Worm (Caenorhabditis elegans) whole organism, L3 larva: Measurements from ENCODE around the gene T04H1.12.
A peak's percentile ranks its signal among the peaks of the same experiment; 100 is the strongest.

Experiments used
- R02D3.7 ChIP-seq: fragments of 150-350 bp; optimal IDR thresholded peaks from 2 replicates; lab custom pipeline; 2014; ENCODE audit warnings: missing biosample characterization, missing genetic modification characterization
- aly-2 ChIP-seq: fragments of 150-350 bp; optimal IDR thresholded peaks from 2 replicates; lab custom pipeline; 2014; ENCODE audit warnings: missing biosample characterization, missing genetic modification characterization
- ama-1 ChIP-seq: fragments of 150-350 bp; optimal IDR thresholded peaks from 2 replicates; lab custom pipeline; 2018
- ceh-28 ChIP-seq: fragments of 150-350 bp; optimal IDR thresholded peaks from 2 replicates; lab custom pipeline; 2014; ENCODE audit warnings: missing biosample characterization, missing genetic modification reagents, missing genetic modification characterization
- ceh-82 ChIP-seq: fragments of 150-350 bp; optimal IDR thresholded peaks from 2 replicates; lab custom pipeline; 2014; ENCODE audit warnings: missing biosample characterization, missing genetic modification characterization
- ceh-9 ChIP-seq: sonication (generic microtip); optimal IDR thresholded peaks from 2 replicates; lab custom pipeline; 2018; ENCODE audit warnings: missing biosample characterization, missing genetic modification characterization
- daf-12 ChIP-seq: fragments of 150-350 bp; optimal IDR thresholded peaks from 2 replicates; lab custom pipeline; 2014; ENCODE audit warnings: missing biosample characterization, missing genetic modification reagents, missing genetic modification characterization
- egl-27 ChIP-seq: sonication (generic microtip); optimal IDR thresholded peaks from 4 replicates; lab custom pipeline; 2017; ENCODE audit warnings: missing biosample characterization, missing genetic modification reagents, missing genetic modification characterization
- egl-5 ChIP-seq: fragments of 150-350 bp; optimal IDR thresholded peaks from 2 replicates; lab custom pipeline; 2017; ENCODE audit warnings: missing biosample characterization, missing genetic modification reagents, missing genetic modification characterization, inconsistent platforms
- elt-1 ChIP-seq: fragments of 150-350 bp; optimal IDR thresholded peaks from 2 replicates; lab custom pipeline; 2014; ENCODE audit warnings: missing biosample characterization, missing genetic modification characterization
- elt-2 ChIP-seq: sonication (generic microtip); optimal IDR thresholded peaks from 2 replicates; lab custom pipeline; 2016; ENCODE audit warnings: missing genetic modification reagents, mild to moderate bottlenecking, missing genetic modification characterization, missing compliant biosample characterization
- elt-3 ChIP-seq, 3 experiments: fragments of 150-350 bp in 1 of 3; sonication (generic microtip) in 2 of 3; optimal IDR thresholded peaks; 2 replicates in 2 of 3; 4 replicates in 1 of 3; lab custom pipeline; 2014 to 2017; ENCODE audit warnings: missing biosample characterization in 3 of 3, missing genetic modification characterization in 3 of 3
- fkh-2 ChIP-seq: fragments of 150-350 bp; optimal IDR thresholded peaks from 2 replicates; lab custom pipeline; 2014; ENCODE audit warnings: missing biosample characterization, missing genetic modification reagents, missing genetic modification characterization
- fos-1 ChIP-seq: fragments of 150-350 bp; optimal IDR thresholded peaks from 2 replicates; lab custom pipeline; 2014; ENCODE audit warnings: missing biosample characterization, missing genetic modification characterization
- hmg-11 ChIP-seq: sonication (generic microtip); optimal IDR thresholded peaks from 2 replicates; lab custom pipeline; 2016; ENCODE audit warnings: missing genetic modification characterization, missing compliant biosample characterization
- lin-39 ChIP-seq: fragments of 150-350 bp; optimal IDR thresholded peaks from 2 replicates; lab custom pipeline; 2018; ENCODE audit warnings: missing biosample characterization, missing genetic modification reagents, missing genetic modification characterization
- lsy-12 ChIP-seq: sonication (generic microtip); optimal IDR thresholded peaks from 2 replicates; lab custom pipeline; 2016; ENCODE audit warnings: mild to moderate bottlenecking, missing genetic modification characterization, missing compliant biosample characterization
- mdl-1 ChIP-seq: fragments of 150-350 bp; optimal IDR thresholded peaks from 2 replicates; lab custom pipeline; 2014; ENCODE audit warnings: missing biosample characterization, missing genetic modification characterization
- nhr-12 ChIP-seq: fragments of 150-350 bp; optimal IDR thresholded peaks from 2 replicates; lab custom pipeline; 2014; ENCODE audit warnings: missing biosample characterization, missing genetic modification characterization
- nhr-23 ChIP-seq: fragments of 150-350 bp; optimal IDR thresholded peaks from 2 replicates; lab custom pipeline; 2014; ENCODE audit warnings: missing biosample characterization, missing genetic modification reagents, missing genetic modification characterization
- nhr-237 ChIP-seq: fragments of 150-350 bp; optimal IDR thresholded peaks from 2 replicates; lab custom pipeline; 2014; ENCODE audit warnings: missing biosample characterization, missing genetic modification characterization
- nhr-25 ChIP-seq: sonication (generic microtip); optimal IDR thresholded peaks from 2 replicates; lab custom pipeline; 2017; ENCODE audit warnings: missing biosample characterization, missing genetic modification characterization
- nhr-28 ChIP-seq: fragments of 150-350 bp; optimal IDR thresholded peaks from 2 replicates; lab custom pipeline; 2014; ENCODE audit warnings: missing biosample characterization, missing genetic modification characterization
- nhr-43 ChIP-seq: sonication (generic microtip); optimal IDR thresholded peaks from 2 replicates; lab custom pipeline; 2016; ENCODE audit warnings: mild to moderate bottlenecking, missing genetic modification characterization, missing compliant biosample characterization; ENCODE audit not compliant: poor library complexity, severe bottlenecking
- nhr-67 ChIP-seq: fragments of 150-350 bp; optimal IDR thresholded peaks from 2 replicates; lab custom pipeline; 2014; ENCODE audit warnings: missing biosample characterization, missing genetic modification characterization
- nhr-76 ChIP-seq: fragments of 150-350 bp; sonication (generic microtip); optimal IDR thresholded peaks from 5 replicates; lab custom pipeline; 2014; ENCODE audit warnings: missing biosample characterization, missing genetic modification characterization
- pha-4 ChIP-seq: fragments of 150-350 bp; optimal IDR thresholded peaks from 2 replicates; lab custom pipeline; 2014; ENCODE audit warnings: missing biosample characterization, missing genetic modification reagents, missing genetic modification characterization
- pqm-1 ChIP-seq: fragments of 150-350 bp; optimal IDR thresholded peaks from 2 replicates; lab custom pipeline; 2017; ENCODE audit warnings: missing biosample characterization, missing genetic modification characterization, inconsistent platforms
- sea-2 ChIP-seq: fragments of 150-350 bp; sonication (generic microtip); optimal IDR thresholded peaks from 4 replicates; lab custom pipeline; 2014; ENCODE audit warnings: missing biosample characterization, missing genetic modification reagents, missing genetic modification characterization
- skn-1 ChIP-seq: fragments of 150-350 bp; optimal IDR thresholded peaks from 2 replicates; lab custom pipeline; 2014; ENCODE audit warnings: missing biosample characterization, missing genetic modification characterization
- snpc-4 ChIP-seq: fragments of 150-350 bp; optimal IDR thresholded peaks from 2 replicates; lab custom pipeline; 2014; ENCODE audit warnings: missing biosample characterization, missing genetic modification characterization
- unc-39 ChIP-seq: sonication (generic microtip); optimal IDR thresholded peaks from 4 replicates; lab custom pipeline; 2017; ENCODE audit warnings: missing biosample characterization, missing genetic modification characterization
- ztf-11 ChIP-seq: fragments of 150-350 bp; optimal IDR thresholded peaks from 2 replicates; lab custom pipeline; 2014; ENCODE audit warnings: missing biosample characterization, missing genetic modification characterization

The T04H1.12 gene

ce11 chrV:12294091-12294490 lies 38.6 kb downstream of the T04H1.12 start:
- peak in 2 of 3 experiments; percentile 23 to 49 for TF ChIP-seq elt-3 (tag; optimal IDR thresholded peaks at IDR 0.05; lab: Kevin White, UChicago)
- no peak for TF ChIP-seq egl-27 (tag; lab: Kevin White, UChicago)
- peak; percentile 4 for TF ChIP-seq nhr-25 (tag; lab: Kevin White, UChicago)

- peak; percentile 80 for TF ChIP-seq nhr-23 (tag; lab: Kevin White, UChicago)
- TF ChIP-seq nhr-43 (tag; lab: Kevin White, UChicago) = peak; percentile 2
- TF ChIP-seq fos-1 (tag; lab: Kevin White, UChicago) = no peak
- TF ChIP-seq, all 47 proteins: peak for 2
These were observed 39.6 kb downstream of the T04H1.12 start for ce11 chrV:12295015-12295414.

ce11 chrV:12295520-12295919 lies 40.1 kb downstream of the T04H1.12 start:
- TF ChIP-seq nhr-67 (tag; lab: Kevin White, UChicago) (no peak), elt-1 (tag; lab: Kevin White, UChicago) (peak; percentile 28), nhr-43 (tag; lab: Kevin White, UChicago) (no peak), lin-39 (tag; lab: Kevin White, UChicago) (no peak), nhr-76 (tag; lab: Kevin White, UChicago) (no peak)

- TF ChIP-seq nhr-237 (tag; lab: Kevin White, UChicago) = no peak
- peak; percentile 43 for TF ChIP-seq elt-2
- no peak for TF ChIP-seq nhr-67 (tag; lab: Kevin White, UChicago)
- TF ChIP-seq nhr-43 (tag; lab: Kevin White, UChicago) = no peak
- no peak for TF ChIP-seq skn-1 (tag; lab: Kevin White, UChicago)
- no peak for TF ChIP-seq nhr-28 (tag; lab: Kevin White, UChicago)
- TF ChIP-seq pqm-1 (tag; lab: Kevin White, UChicago) = peak; percentile 27
- no peak for TF ChIP-seq mdl-1 (tag; lab: Kevin White, UChicago)
- TF ChIP-seq ceh-28 (tag; lab: Kevin White, UChicago) = no peak
- TF ChIP-seq R02D3.7 (tag; lab: Kevin White, UChicago) = no peak
- no peak for TF ChIP-seq hmg-11
- TF ChIP-seq ceh-9 (tag; lab: Kevin White, UChicago) = no peak
- no peak for TF ChIP-seq egl-5 (tag; lab: Kevin White, UChicago)
- TF ChIP-seq aly-2 (tag; lab: Kevin White, UChicago) = no peak
- TF ChIP-seq daf-12 (tag; lab: Kevin White, UChicago) = no peak
- TF ChIP-seq snpc-4 (tag; lab: Kevin White, UChicago) = no peak
- no peak for TF ChIP-seq elt-1 (tag; lab: Kevin White, UChicago)
- TF ChIP-seq, all 47 proteins: peak for 2
These were observed 40.7 kb downstream of the T04H1.12 start for ce11 chrV:12296122-12296521.

ce11 chrV:12296794-12297193 lies 41.4 kb downstream of the T04H1.12 start:
- TF ChIP-seq nhr-43 (tag; lab: Kevin White, UChicago) = peak; percentile 6
- TF ChIP-seq aly-2 (tag; lab: Kevin White, UChicago) = no peak
- TF ChIP-seq ceh-82 (tag; lab: Kevin White, UChicago) = no peak
- no peak for TF ChIP-seq snpc-4 (tag; lab: Kevin White, UChicago)
- TF ChIP-seq sea-2 = no peak
- no peak for TF ChIP-seq lsy-12 (tag; lab: Kevin White, UChicago)
- TF ChIP-seq elt-1 (tag; lab: Kevin White, UChicago) = peak; percentile 16
- TF ChIP-seq nhr-23 (tag; lab: Kevin White, UChicago) = peak; percentile 5
- TF ChIP-seq fkh-2 (tag; lab: Kevin White, UChicago) = no peak
- TF ChIP-seq nhr-12 (tag; lab: Kevin White, UChicago) = no peak
- TF ChIP-seq nhr-237 (tag; lab: Kevin White, UChicago) = no peak
- TF ChIP-seq nhr-25 (tag; lab: Kevin White, UChicago) = peak; percentile 52
- no peak for TF ChIP-seq ceh-28 (tag; lab: Kevin White, UChicago)
- no peak for TF ChIP-seq daf-12 (tag; lab: Kevin White, UChicago)

DNA sequence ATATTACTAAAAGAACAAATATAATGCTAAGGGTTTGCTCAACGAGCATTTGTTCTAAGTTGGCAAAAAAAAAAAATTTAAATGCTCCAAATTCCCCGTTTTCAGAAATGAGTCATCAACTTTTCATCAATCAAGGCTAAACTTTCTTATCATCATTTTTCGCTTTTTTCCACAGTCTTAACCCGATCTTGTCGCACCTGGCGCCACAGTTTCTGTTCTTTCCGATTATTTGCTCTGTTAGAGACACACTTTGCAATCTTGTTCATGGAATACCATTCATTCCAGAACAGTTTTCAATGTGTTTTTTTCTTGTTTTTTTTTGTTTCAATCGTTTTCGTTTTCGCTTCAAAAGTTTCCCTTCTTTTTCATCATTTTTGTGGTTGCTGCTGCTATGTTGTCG lies 42.7 kb downstream of the T04H1.12 start:
- no peak for TF ChIP-seq unc-39 (tag; lab: Kevin White, UChicago)
- peak; percentile 33 for TF ChIP-seq pha-4 (tag; lab: Kevin White, UChicago)
- TF ChIP-seq pqm-1 (tag; lab: Kevin White, UChicago) = peak; percentile 59
- peak; percentile 72 for TF ChIP-seq elt-2
- no peak for TF ChIP-seq elt-1 (tag; lab: Kevin White, UChicago)
- no peak for TF ChIP-seq ztf-11 (tag; lab: Kevin White, UChicago)
- peak; percentile 49 for TF ChIP-seq ama-1
- TF ChIP-seq, all 47 proteins: peak for 4
